Fruit fly (Drosophila melanogaster): ENCODE measurements around the gene CG15536.

CG15536 gene

DNA sequence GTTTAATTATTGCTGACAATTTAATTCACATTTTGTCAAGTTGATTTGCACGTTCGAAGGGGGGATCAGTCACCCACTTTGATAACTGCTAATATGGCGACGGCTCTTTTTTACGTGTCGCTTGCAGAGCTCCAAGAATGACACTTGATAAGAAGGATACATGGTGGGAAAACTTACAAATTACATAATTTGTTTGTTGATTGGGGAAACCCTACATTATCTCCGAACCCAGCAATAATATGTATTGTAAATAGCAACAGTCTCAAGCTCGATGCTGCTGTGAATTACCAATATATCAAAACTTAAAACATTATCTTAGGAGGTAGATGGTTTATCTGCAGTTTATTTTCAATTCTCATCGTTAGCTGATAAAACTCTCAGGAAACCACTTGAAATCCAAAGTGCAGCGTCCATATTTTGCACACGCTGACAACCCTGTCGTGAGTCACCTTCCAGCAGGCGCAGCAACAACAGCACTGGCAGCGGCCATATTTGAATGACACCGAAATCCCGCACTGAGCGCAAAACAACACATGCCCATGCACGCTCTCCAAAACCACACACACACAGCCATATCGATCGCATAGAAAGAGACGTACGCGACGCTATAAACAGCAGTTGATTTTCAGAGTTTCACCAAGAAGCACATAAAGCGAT, 36.6 kb downstream of the CG15536 start:
- TF ChIP-seq ey (GFP tag; optimal IDR thresholded peaks at IDR 0.05) (peak; percentile 96), Jra (GFP tag; optimal IDR thresholded peaks at IDR 0.05) (peak; percentile 91), sv (GFP tag; optimal IDR thresholded peaks at IDR 0.05) (peak; percentile 93), Rel (GFP tag; optimal IDR thresholded peaks at IDR 0.05) (peak; percentile 55), Rel (tag; optimal IDR thresholded peaks at IDR 0.05) (peak; percentile 33), rgr (GFP tag; optimal IDR thresholded peaks at IDR 0.05) (peak; percentile 92), jim (GFP tag; optimal IDR thresholded peaks at IDR 0.05) (no peak), usp (GFP tag; optimal IDR thresholded peaks at IDR 0.05) (peak; percentile 4), dsf (GFP tag; optimal IDR thresholded peaks at IDR 0.05; ENCODE audit: borderline replicate concordance) (peak; percentile 60), HLH106 (tag; optimal IDR thresholded peaks at IDR 0.05) (peak; percentile 94), CG9705 (GFP tag; optimal IDR thresholded peaks at IDR 0.05) (peak; percentile 94), CrebA (GFP tag; optimal IDR thresholded peaks at IDR 0.05; ENCODE audit: borderline replicate concordance) (no peak), dmrt93B (GFP tag; optimal IDR thresholded peaks at IDR 0.05) (peak; percentile 98), sage (GFP tag; optimal IDR thresholded peaks at IDR 0.05) (peak; percentile 70), brk (GFP tag; optimal IDR thresholded peaks at IDR 0.05) (no peak), Mio (GFP tag; optimal IDR thresholded peaks at IDR 0.05) (peak; percentile 74), Dfd (GFP tag; optimal IDR thresholded peaks at IDR 0.05) (no peak), Vsx2 (GFP tag; optimal IDR thresholded peaks at IDR 0.05; ENCODE audit: partially characterized antibody) (peak; percentile 76), N (GFP tag; optimal IDR thresholded peaks at IDR 0.05) (no peak), fru (GFP tag; optimal IDR thresholded peaks at IDR 0.05) (peak; percentile 95), Hnf4 (GFP tag; optimal IDR thresholded peaks at IDR 0.05) (peak; percentile 72), br (GFP tag; optimal IDR thresholded peaks at IDR 0.05) (peak; percentile 94), Myc (optimal IDR thresholded peaks at IDR 0.05) (no peak), psq (GFP tag; optimal IDR thresholded peaks at IDR 0.05) (peak; percentile 93), Sp1 (GFP tag; optimal IDR thresholded peaks at IDR 0.05) (peak; percentile 96), Hr83 (GFP tag; optimal IDR thresholded peaks at IDR 0.05; ENCODE audit: poor library complexity, severe bottlenecking) (peak; percentile 81), foxo (GFP tag; optimal IDR thresholded peaks at IDR 0.05) (peak; percentile 61 to 96), pan (optimal IDR thresholded peaks at IDR 0.05) (no peak), CG32264 (GFP tag; optimal IDR thresholded peaks at IDR 0.05) (peak; percentile 62), Dif (GFP tag; optimal IDR thresholded peaks at IDR 0.05; ENCODE audit: partially characterized antibody) (peak; percentile 74), Hr78 (GFP tag; optimal IDR thresholded peaks at IDR 0.05) (no peak), dl (GFP tag; optimal IDR thresholded peaks at IDR 0.05; ENCODE audit: insufficient read depth in 1 of 2, partially characterized antibody in 2 of 2) (peak; percentile 19 to 78), woc (GFP tag; optimal IDR thresholded peaks at IDR 0.05) (peak; percentile 95), OdsH (GFP tag; optimal IDR thresholded peaks at IDR 0.05) (peak; percentile 93), tai (GFP tag; optimal IDR thresholded peaks at IDR 0.05) (peak; percentile 88), GATAd (GFP tag; optimal IDR thresholded peaks at IDR 0.05) (peak; percentile 81), Abd-B (GFP tag; optimal IDR thresholded peaks at IDR 0.05) (no peak), h (GFP tag; optimal IDR thresholded peaks at IDR 0.05) (peak; percentile 90), lola (GFP tag; optimal IDR thresholded peaks at IDR 0.05) (no peak)

dm6 chr3R:30387515-30388178, 37.3 kb downstream of the CG15536 start, which contains the start of the genes Fer2LCH and Fer1HCH:
TSS of gene Fer2LCH (plus strand) at chr3R:30387804.
TSS of gene Fer1HCH (minus strand) at chr3R:30388178.
- TF ChIP-seq Myc (optimal IDR thresholded peaks at IDR 0.05): no peak
- TF ChIP-seq Hr83 (GFP tag; optimal IDR thresholded peaks at IDR 0.05; ENCODE audit: poor library complexity, severe bottlenecking): peak; percentile 60
- TF ChIP-seq dl (GFP tag; optimal IDR thresholded peaks at IDR 0.05; ENCODE audit: insufficient read depth in 1 of 2, partially characterized antibody in 2 of 2): peak; percentile 44 to 71
- TF ChIP-seq dsf (GFP tag; optimal IDR thresholded peaks at IDR 0.05; ENCODE audit: borderline replicate concordance): no peak
- TF ChIP-seq Dif (GFP tag; optimal IDR thresholded peaks at IDR 0.05; ENCODE audit: partially characterized antibody): peak; percentile 79
- no peak for TF ChIP-seq Rel (GFP tag; optimal IDR thresholded peaks at IDR 0.05)
- peak; percentile 74 for TF ChIP-seq Rel (tag; optimal IDR thresholded peaks at IDR 0.05)
- peak; percentile 72 for TF ChIP-seq Vsx2 (GFP tag; optimal IDR thresholded peaks at IDR 0.05; ENCODE audit: partially characterized antibody)

Measured in whole organism, wandering third instar larva.